Worm (Caenorhabditis elegans): ENCODE data around the gene brp-1.

DNA sequence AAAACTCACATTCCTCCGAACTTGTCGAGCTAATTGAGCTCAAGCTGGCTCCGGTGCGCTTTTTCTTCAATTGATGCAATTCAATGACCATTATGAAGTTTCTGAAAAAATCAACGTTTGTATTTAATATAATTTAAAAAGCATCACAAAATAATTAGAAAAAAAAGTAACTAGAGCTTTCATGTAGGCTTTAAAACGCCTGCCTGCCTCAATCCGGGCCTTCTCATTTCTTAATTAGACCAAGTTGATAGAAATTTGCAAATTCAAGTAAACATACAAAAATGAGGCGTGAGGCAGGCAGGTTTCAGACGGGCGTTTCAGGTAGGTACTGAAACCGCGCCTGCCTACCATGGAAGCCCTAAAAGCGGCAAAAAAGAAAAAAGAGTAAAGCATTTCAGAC is 17.5 kb upstream of the brp-1 start, which contains the start of gene Y56A3A.33:
- TF ChIP-seq ztf-23 (GFP tag; IDR thresholded peaks at IDR 0.05) (no peak), T22C8.4 (GFP tag; IDR thresholded peaks at IDR 0.05) (no peak)
